Worm (Caenorhabditis elegans) whole organism, late embryonic: Measurements from ENCODE around the gene cdka-1.
A peak's percentile ranks its signal among the peaks of the same experiment; 100 is the strongest.

ENCODE experiments used
- F13H6.1 ChIP-seq: sonication (generic microtip); optimal IDR thresholded peaks from 2 replicates; lab custom pipeline; 2016; ENCODE audit warnings: missing genetic modification characterization, missing compliant biosample characterization
- K02D7.2 ChIP-seq: sonication (generic microtip); optimal IDR thresholded peaks from 2 replicates; lab custom pipeline; 2017; ENCODE audit warnings: mild to moderate bottlenecking, missing genetic modification characterization, missing compliant biosample characterization
- T23F11.4 ChIP-seq: fragments of 200-800 bp; sonication (Bioruptor generic); optimal IDR thresholded peaks from 2 replicates; lab custom pipeline; 2018; ENCODE audit warnings: mild to moderate bottlenecking, missing genetic modification characterization, missing compliant biosample characterization
- Y22D7AL.16 ChIP-seq: sonication (generic microtip); optimal IDR thresholded peaks from 2 replicates; lab custom pipeline; 2016; ENCODE audit warnings: missing genetic modification characterization, missing compliant biosample characterization
- ahr-1 ChIP-seq: sonication (generic microtip); optimal IDR thresholded peaks from 2 replicates; lab custom pipeline; 2016; ENCODE audit warnings: missing genetic modification characterization, missing compliant biosample characterization
- ama-1 ChIP-seq: fragments of 150-350 bp; optimal IDR thresholded peaks from 2 replicates; lab custom pipeline; 2014
- ceh-18 ChIP-seq: sonication (generic microtip); optimal IDR thresholded peaks from 2 replicates; lab custom pipeline; 2016; ENCODE audit warnings: missing genetic modification characterization, missing compliant biosample characterization
- ceh-19 ChIP-seq: fragments of 200-800 bp; sonication (Bioruptor generic); optimal IDR thresholded peaks from 2 replicates; lab custom pipeline; 2018; ENCODE audit warnings: mild to moderate bottlenecking, missing genetic modification characterization, missing compliant biosample characterization
- ceh-24 ChIP-seq: sonication (generic microtip); optimal IDR thresholded peaks from 2 replicates; lab custom pipeline; 2016; ENCODE audit warnings: mild to moderate bottlenecking, missing genetic modification characterization, missing compliant biosample characterization
- ceh-31 ChIP-seq: sonication (generic microtip); optimal IDR thresholded peaks from 2 replicates; lab custom pipeline; 2016; ENCODE audit warnings: missing genetic modification characterization, missing compliant biosample characterization
- ceh-34 ChIP-seq: sonication (generic microtip); optimal IDR thresholded peaks from 2 replicates; lab custom pipeline; 2016; ENCODE audit warnings: mild to moderate bottlenecking, missing genetic modification characterization, missing compliant biosample characterization
- ceh-6 ChIP-seq: fragments of 200-800 bp; sonication (Bioruptor generic); optimal IDR thresholded peaks from 2 replicates; lab custom pipeline; 2018; ENCODE audit warnings: mild to moderate bottlenecking, missing genetic modification characterization, missing compliant biosample characterization
- ceh-9 ChIP-seq: sonication (generic microtip); optimal IDR thresholded peaks from 2 replicates; lab custom pipeline; 2016; ENCODE audit warnings: mild to moderate bottlenecking, missing genetic modification characterization, inconsistent platforms, missing compliant biosample characterization
- che-1 ChIP-seq: sonication (generic microtip); optimal IDR thresholded peaks from 2 replicates; lab custom pipeline; 2016; ENCODE audit warnings: mild to moderate bottlenecking, missing genetic modification characterization, missing compliant biosample characterization
- dmd-4 ChIP-seq: sonication (generic microtip); optimal IDR thresholded peaks from 2 replicates; lab custom pipeline; 2016; ENCODE audit warnings: borderline replicate concordance, missing genetic modification characterization, missing compliant biosample characterization
- dve-1 ChIP-seq: sonication (generic microtip); optimal IDR thresholded peaks from 2 replicates; lab custom pipeline; 2017; ENCODE audit warnings: antibody characterized with exemption, mild to moderate bottlenecking, missing genetic modification characterization, missing compliant biosample characterization
- elt-2 ChIP-seq: sonication (generic microtip); optimal IDR thresholded peaks from 2 replicates; lab custom pipeline; 2016; ENCODE audit warnings: missing genetic modification reagents, missing genetic modification characterization, missing compliant biosample characterization
- fax-1 ChIP-seq: sonication (generic microtip); optimal IDR thresholded peaks from 2 replicates; lab custom pipeline; 2016; ENCODE audit warnings: missing genotype, missing genetic modification characterization, missing compliant biosample characterization
- gmeb-2 ChIP-seq: sonication (generic microtip); optimal IDR thresholded peaks from 2 replicates; lab custom pipeline; 2016; ENCODE audit warnings: missing genetic modification characterization, inconsistent platforms, missing compliant biosample characterization
- hlh-15 ChIP-seq: sonication (generic microtip); optimal IDR thresholded peaks from 2 replicates; lab custom pipeline; 2016; ENCODE audit warnings: missing genetic modification characterization, missing compliant biosample characterization
- hlh-6 ChIP-seq: sonication (generic microtip); optimal IDR thresholded peaks from 2 replicates; lab custom pipeline; 2016; ENCODE audit warnings: missing genotype, missing genetic modification characterization, missing compliant biosample characterization
- hlh-8 ChIP-seq: sonication (generic microtip); optimal IDR thresholded peaks from 2 replicates; lab custom pipeline; 2016; ENCODE audit warnings: missing genotype, missing genetic modification characterization, missing compliant biosample characterization
- lim-6 ChIP-seq: sonication (generic microtip); optimal IDR thresholded peaks from 2 replicates; lab custom pipeline; 2016; ENCODE audit warnings: missing genetic modification characterization, missing compliant biosample characterization
- nfya-1 ChIP-seq: sonication (generic microtip); optimal IDR thresholded peaks from 2 replicates; lab custom pipeline; 2017; ENCODE audit warnings: missing genetic modification characterization, mild to moderate bottlenecking, missing compliant biosample characterization, antibody characterized with exemption, moderate library complexity
- nhr-11 ChIP-seq: fragments of 150-350 bp; optimal IDR thresholded peaks from 2 replicates; lab custom pipeline; 2014; ENCODE audit warnings: missing biosample characterization, missing genetic modification characterization
- odd-2 ChIP-seq: sonication (generic microtip); optimal IDR thresholded peaks from 2 replicates; lab custom pipeline; 2017; ENCODE audit warnings: antibody characterized with exemption, mild to moderate bottlenecking, missing genetic modification characterization, missing compliant biosample characterization
- pax-1 ChIP-seq: fragments of 150-350 bp; optimal IDR thresholded peaks from 2 replicates; lab custom pipeline; 2014; ENCODE audit warnings: missing biosample characterization, missing genetic modification characterization
- pros-1 ChIP-seq: fragments of 150-350 bp; optimal IDR thresholded peaks from 2 replicates; lab custom pipeline; 2014; ENCODE audit warnings: missing biosample characterization, missing genetic modification reagents, missing genetic modification characterization
- sdc-2 ChIP-seq: sonication (generic microtip); optimal IDR thresholded peaks from 2 replicates; lab custom pipeline; 2016; ENCODE audit warnings: missing genotype, missing genetic modification characterization, missing compliant biosample characterization
- syd-9 ChIP-seq: sonication (generic microtip); optimal IDR thresholded peaks from 2 replicates; lab custom pipeline; 2016; ENCODE audit warnings: mild to moderate bottlenecking, missing genetic modification characterization, moderate library complexity, missing compliant biosample characterization
- tbx-2 ChIP-seq: sonication (generic microtip); optimal IDR thresholded peaks from 2 replicates; lab custom pipeline; 2016; ENCODE audit warnings: missing genetic modification characterization, missing compliant biosample characterization
- ttx-3 ChIP-seq: sonication (generic microtip); optimal IDR thresholded peaks from 2 replicates; lab custom pipeline; 2016; ENCODE audit warnings: missing genetic modification reagents, missing genetic modification characterization, missing compliant biosample characterization
- unc-42 ChIP-seq: sonication (generic microtip); optimal IDR thresholded peaks from 2 replicates; lab custom pipeline; 2016; ENCODE audit warnings: missing genotype, missing genetic modification characterization, missing compliant biosample characterization

cdka-1 gene

DNA sequence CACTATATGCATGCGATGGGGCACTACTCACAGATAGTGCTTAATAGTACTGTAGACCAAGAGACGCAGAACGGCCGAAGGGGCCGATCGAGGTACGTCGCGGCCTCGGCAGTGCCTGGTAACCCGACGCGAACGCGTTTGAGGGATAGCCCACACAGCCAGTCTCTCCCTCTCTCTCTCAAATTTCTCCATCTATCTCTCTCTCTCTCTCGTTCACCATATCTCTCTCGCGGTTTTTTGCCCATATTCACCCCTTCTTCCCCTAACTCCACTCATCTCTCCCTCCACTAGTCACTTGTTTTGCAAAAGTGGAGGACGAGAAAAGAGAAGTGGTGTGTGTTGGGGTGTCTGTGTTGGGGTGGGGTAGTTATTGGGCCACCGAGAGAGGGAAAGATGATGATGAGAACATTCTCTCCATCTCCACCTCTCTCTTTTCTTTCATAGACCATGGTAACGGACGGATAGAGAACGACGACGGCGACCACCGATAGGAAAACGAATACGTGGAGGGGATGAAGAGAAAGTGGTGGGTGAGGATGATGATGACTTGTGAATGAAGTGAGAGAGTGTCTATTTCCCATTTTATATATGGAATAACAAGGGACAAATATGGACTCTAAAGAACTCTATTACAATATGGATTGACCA lies 8.3 kb downstream of the cdka-1 start (continued):
- TF ChIP-seq ceh-6 (GFP tag; lab: Kevin White, UChicago), result peak; percentile 49
- no peak for TF ChIP-seq Y22D7AL.16

ce11 chrIII:4668073-4668472 lies 9.5 kb downstream of the cdka-1 start:
- TF ChIP-seq T23F11.4 (GFP tag; lab: Kevin White, UChicago), result peak; percentile 7
- no peak for TF ChIP-seq fax-1 (tag; lab: Kevin White, UChicago)
- TF ChIP-seq ama-1 (lab: Kevin White, UChicago), result no peak
- TF ChIP-seq pros-1 (tag; lab: Kevin White, UChicago), result no peak
- peak; percentile 35 for TF ChIP-seq elt-2 (tag; lab: Kevin White, UChicago)
- no peak for TF ChIP-seq syd-9 (tag; lab: Kevin White, UChicago)
- TF ChIP-seq ceh-24 (tag; lab: Kevin White, UChicago), result no peak
- TF ChIP-seq hlh-8 (tag; lab: Kevin White, UChicago), result no peak
- no peak for TF ChIP-seq gmeb-2 (tag; lab: Kevin White, UChicago)
- no peak for TF ChIP-seq hlh-15 (tag; lab: Kevin White, UChicago)

ce11 chrIII:4671491-4671890 lies 12.9 kb downstream of the cdka-1 start, which contains the start of gene T23F11.11:
Gene T23F11.11, minus strand, starts transcription at chrIII:4671591.
- TF ChIP-seq che-1 (tag; lab: Kevin White, UChicago) (no peak), ceh-24 (tag; lab: Kevin White, UChicago) (no peak), ceh-34 (tag; lab: Kevin White, UChicago) (no peak), dve-1 (no peak), gmeb-2 (tag; lab: Kevin White, UChicago) (no peak), pax-1 (no peak), ceh-19 (no peak)
- TF ChIP-seq, all 69 proteins: peak for 0

ce11 chrIII:4671949-4672348 lies 13.4 kb downstream of the cdka-1 start, which contains the start of gene srg-13:
Gene srg-13, plus strand, starts transcription at chrIII:4672249.
- TF ChIP-seq che-1 (tag; lab: Kevin White, UChicago), result no peak
- no peak for TF ChIP-seq dmd-4 (tag; lab: Kevin White, UChicago)
- no peak for TF ChIP-seq nfya-1 (tag; lab: Kevin White, UChicago)
- TF ChIP-seq F13H6.1 (tag; lab: Kevin White, UChicago), result no peak
- no peak for TF ChIP-seq lim-6 (tag; lab: Kevin White, UChicago)
- TF ChIP-seq ceh-24 (tag; lab: Kevin White, UChicago), result no peak
- TF ChIP-seq ttx-3 (tag; lab: Kevin White, UChicago), result no peak
- TF ChIP-seq ahr-1 (tag; lab: Kevin White, UChicago), result no peak
- TF ChIP-seq K02D7.2, result no peak
- TF ChIP-seq sdc-2 (tag; lab: Kevin White, UChicago), result no peak
- no peak for TF ChIP-seq hlh-15 (tag; lab: Kevin White, UChicago)
- TF ChIP-seq ceh-18, result no peak
- no peak for TF ChIP-seq unc-42 (tag; lab: Kevin White, UChicago)
- no peak for TF ChIP-seq fax-1 (tag; lab: Kevin White, UChicago)
- no peak for TF ChIP-seq nhr-11 (tag; lab: Kevin White, UChicago)

DNA sequence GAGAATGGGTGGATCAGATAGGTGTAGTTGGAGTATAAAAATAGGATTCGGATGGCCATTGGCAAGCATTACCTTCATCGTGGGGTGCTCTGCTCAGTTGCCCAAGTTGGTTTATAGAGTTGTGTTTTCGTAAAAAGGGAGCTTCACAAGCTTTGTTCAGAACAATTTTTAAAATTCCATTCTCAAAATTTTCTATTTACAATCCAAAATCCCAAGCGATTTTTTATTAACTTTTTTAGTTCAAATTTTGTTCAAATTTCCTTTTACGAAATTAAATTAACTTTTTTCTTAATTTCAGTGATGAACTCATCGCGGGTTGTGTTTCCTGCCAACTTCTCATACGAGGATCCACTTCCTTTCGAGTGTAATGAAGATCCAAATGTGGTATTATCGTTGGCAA lies 18.9 kb downstream of the cdka-1 start, which contains the start of gene srg-10:
TSS of gene srg-10 (plus strand) at position 301 of the 400 bp plus-strand sequence.
- no peak for TF ChIP-seq pros-1 (tag; lab: Kevin White, UChicago)
- TF ChIP-seq dve-1, result no peak
- no peak for TF ChIP-seq hlh-6 (tag; lab: Kevin White, UChicago)
- no peak for TF ChIP-seq Y22D7AL.16
- no peak for TF ChIP-seq odd-2 (tag; lab: Kevin White, UChicago)
- no peak for TF ChIP-seq lim-6 (tag; lab: Kevin White, UChicago)
- no peak for TF ChIP-seq ceh-24 (tag; lab: Kevin White, UChicago)
- no peak for TF ChIP-seq elt-2 (tag; lab: Kevin White, UChicago)
- TF ChIP-seq ceh-9 (tag; lab: Kevin White, UChicago), result no peak
- TF ChIP-seq ceh-31, result no peak
- TF ChIP-seq gmeb-2 (tag; lab: Kevin White, UChicago), result no peak
- TF ChIP-seq ttx-3 (tag; lab: Kevin White, UChicago), result no peak
- no peak for TF ChIP-seq tbx-2 (tag; lab: Kevin White, UChicago)
- TF ChIP-seq ahr-1 (tag; lab: Kevin White, UChicago), result no peak
